Fruit fly (Drosophila melanogaster) whole organism, embryonic: ENCODE measurements around the gene sra.

Experiments
- Ada2b ChIP-seq: fragments of 200-800 bp; sonication (Bioruptor generic); IDR thresholded peaks from 2 replicates; pipeline ENCODE4 v1.3.6; 2022; ENCODE audit warnings: missing biosample characterization, missing genetic modification characterization
- Antp ChIP-seq: fragments of 200-800 bp; sonication (Bioruptor generic); optimal IDR thresholded peaks from 3 replicates; lab custom pipeline; 2016; ENCODE audit warnings: missing biosample characterization, missing genetic modification characterization
- Atf-2 ChIP-seq: fragments of 200-800 bp; sonication (Bioruptor generic); optimal IDR thresholded peaks from 2 replicates; lab custom pipeline; 2016; ENCODE audit warnings: missing biosample characterization, missing genetic modification characterization
- B-H1 ChIP-seq: fragments of 200-800 bp; sonication (Bioruptor generic); IDR thresholded peaks from 3 replicates; pipeline ENCODE4 v1.3.6; 2022; ENCODE audit warnings: missing biosample characterization, missing genetic modification characterization
- CG10565 ChIP-seq: fragments of 200-800 bp; sonication (Bioruptor generic); optimal IDR thresholded peaks from 3 replicates; lab custom pipeline; 2016; ENCODE audit warnings: missing biosample characterization, mild to moderate bottlenecking, missing genetic modification characterization
- CG11560 ChIP-seq: fragments of 200-800 bp; sonication (Bioruptor generic); IDR thresholded peaks from 3 replicates; pipeline ENCODE4 v1.3.6; 2022; ENCODE audit warnings: missing biosample characterization, missing genetic modification characterization
- CG12744 ChIP-seq: fragments of 200-800 bp; sonication (Bioruptor generic); optimal IDR thresholded peaks from 2 replicates; lab custom pipeline; 2016; ENCODE audit warnings: missing biosample characterization, missing genetic modification characterization
- CG13123 ChIP-seq: fragments of 200-800 bp; sonication (Bioruptor generic); optimal IDR thresholded peaks from 2 replicates; lab custom pipeline; 2016; ENCODE audit warnings: missing biosample characterization, missing genetic modification characterization
- CG14014 ChIP-seq: fragments of 200-800 bp; sonication (Bioruptor generic); IDR thresholded peaks from 2 replicates; pipeline ENCODE4 v1.3.6; 2022; ENCODE audit warnings: missing biosample characterization, missing genetic modification characterization
- CG1602 ChIP-seq: fragments of 200-800 bp; sonication (Bioruptor generic); optimal IDR thresholded peaks from 3 replicates; lab custom pipeline; 2016; ENCODE audit warnings: missing biosample characterization, missing genetic modification characterization
- CG17385 ChIP-seq: fragments of 200-800 bp; sonication (Bioruptor generic); optimal IDR thresholded peaks from 3 replicates; lab custom pipeline; 2018; ENCODE audit warnings: missing biosample characterization, mild to moderate bottlenecking, missing genetic modification characterization
- CG1792 ChIP-seq: fragments of 200-800 bp; sonication (Bioruptor generic); optimal IDR thresholded peaks from 2 replicates; lab custom pipeline; 2016; ENCODE audit warnings: missing biosample characterization, missing genetic modification characterization
- CG18262 ChIP-seq: fragments of 200-800 bp; optimal IDR thresholded peaks from 3 replicates; lab custom pipeline; 2019; ENCODE audit warnings: missing biosample characterization, mild to moderate bottlenecking, missing genetic modification characterization, moderate library complexity
- CG2120 ChIP-seq: fragments of 200-800 bp; sonication (Bioruptor generic); optimal IDR thresholded peaks from 3 replicates; lab custom pipeline; 2016; ENCODE audit warnings: missing biosample characterization, missing genetic modification characterization
- CG2712 ChIP-seq: fragments of 200-800 bp; optimal IDR thresholded peaks from 3 replicates; lab custom pipeline; 2019; ENCODE audit warnings: missing biosample characterization, mild to moderate bottlenecking, missing genetic modification characterization, moderate library complexity
- CG2889 ChIP-seq: fragments of 200-800 bp; sonication (Bioruptor generic); IDR thresholded peaks from 3 replicates; pipeline ENCODE4 v1.3.6; 2022; ENCODE audit warnings: missing biosample characterization, missing genetic modification characterization
- CG31224 ChIP-seq: fragments of 200-800 bp; sonication (Bioruptor generic); IDR thresholded peaks from 2 replicates; pipeline ENCODE4 v1.3.6; 2022; ENCODE audit warnings: missing biosample characterization, missing genetic modification characterization
- CG4730 ChIP-seq: fragments of 200-800 bp; sonication (Bioruptor generic); IDR thresholded peaks from 2 replicates; pipeline ENCODE4 v1.3.6; 2022; ENCODE audit warnings: missing biosample characterization, missing genetic modification characterization
- CG5180 ChIP-seq: fragments of 200-800 bp; sonication (Bioruptor generic); optimal IDR thresholded peaks from 3 replicates; lab custom pipeline; 2017; ENCODE audit warnings: missing biosample characterization, missing genetic modification characterization, mild to moderate bottlenecking, moderate library complexity, missing genetic modification reagents
- CG6175 ChIP-seq: fragments of 200-800 bp; sonication (Bioruptor generic); IDR thresholded peaks from 3 replicates; pipeline ENCODE4 v1.3.6; 2022; ENCODE audit warnings: missing biosample characterization, missing genetic modification characterization
- CG8478 ChIP-seq: fragments of >200 bp; optimal IDR thresholded peaks from 2 replicates; lab custom pipeline; 2018
- CHES-1-like ChIP-seq: fragments of 200-800 bp; sonication (Bioruptor generic); optimal IDR thresholded peaks from 2 replicates; lab custom pipeline; 2016; ENCODE audit warnings: missing biosample characterization, missing genetic modification characterization
- Camta ChIP-seq: fragments of 200-800 bp; sonication (Bioruptor generic); optimal IDR thresholded peaks from 2 replicates; lab custom pipeline; 2016; ENCODE audit warnings: missing biosample characterization, missing genetic modification characterization
- E2f1 ChIP-seq: fragments of 200-800 bp; sonication (Bioruptor generic); IDR thresholded peaks from 2 replicates; pipeline ENCODE4 v1.3.6; 2022; ENCODE audit warnings: missing biosample characterization, missing genetic modification characterization
- Eip74EF ChIP-seq, 2 experiments: fragments of 200-800 bp in 1 of 2; fragments of >200 bp in 1 of 2; sonication (Bioruptor generic) in 1 of 2; optimal IDR thresholded peaks; 2 replicates each; lab custom pipeline; 2017 to 2019; ENCODE audit warnings: missing biosample characterization in 2 of 2, missing genetic modification characterization in 2 of 2, mild to moderate bottlenecking in 1 of 2, moderate library complexity in 1 of 2
- Ets97D ChIP-seq: fragments of 200-800 bp; sonication (Bioruptor generic); optimal IDR thresholded peaks from 3 replicates; lab custom pipeline; 2016; ENCODE audit warnings: missing biosample characterization, missing genetic modification characterization
- Fer2 ChIP-seq: fragments of 200-800 bp; sonication (Bioruptor generic); optimal IDR thresholded peaks from 2 replicates; lab custom pipeline; 2018; ENCODE audit warnings: missing biosample characterization, mild to moderate bottlenecking, missing genetic modification characterization, moderate library complexity
- GATAe ChIP-seq: fragments of 200-800 bp; sonication (Bioruptor generic); conservative IDR thresholded peaks from 2 replicates; pipeline ENCODE4 v1.3.6; 2022; ENCODE audit warnings: missing biosample characterization, missing genetic modification characterization
- Hr78 ChIP-seq, 2 experiments: fragments of 200-800 bp in 1 of 2; fragments of >200 bp in 1 of 2; sonication (Bioruptor generic) in 1 of 2; optimal IDR thresholded peaks; 2 replicates each; lab custom pipeline; 2017 to 2019; ENCODE audit warnings: missing biosample characterization in 2 of 2, missing genetic modification characterization in 2 of 2, mild to moderate bottlenecking in 1 of 2, moderate library complexity in 1 of 2
- Max ChIP-seq: fragments of 200-800 bp; sonication (Bioruptor generic); optimal IDR thresholded peaks from 2 replicates; lab custom pipeline; 2016; ENCODE audit warnings: missing biosample characterization, mild to moderate bottlenecking, missing genetic modification characterization
- Nf-YC ChIP-seq: fragments of 200-800 bp; optimal IDR thresholded peaks from 3 replicates; lab custom pipeline; 2019; ENCODE audit warnings: missing biosample characterization, mild to moderate bottlenecking, missing genetic modification characterization, moderate library complexity
- NfI ChIP-seq: fragments of 200-800 bp; sonication (Bioruptor generic); optimal IDR thresholded peaks from 3 replicates; lab custom pipeline; 2018; ENCODE audit warnings: missing biosample characterization, mild to moderate bottlenecking, missing genetic modification characterization, moderate library complexity
- Pdp1 ChIP-seq, 2 experiments: fragments of 200-800 bp; sonication (Bioruptor generic); optimal IDR thresholded peaks; 3 replicates each; lab custom pipeline; 2016; ENCODE audit warnings: missing biosample characterization in 2 of 2, missing genetic modification characterization in 2 of 2, mild to moderate bottlenecking in 1 of 2, moderate library complexity in 1 of 2
- Six4 ChIP-seq: fragments of 200-800 bp; sonication (Bioruptor generic); optimal IDR thresholded peaks from 2 replicates; lab custom pipeline; 2016; ENCODE audit warnings: missing biosample characterization, missing genetic modification characterization
- aop ChIP-seq: fragments of 200-800 bp; sonication (Bioruptor generic); IDR thresholded peaks from 2 replicates; pipeline ENCODE4 v1.3.6; 2022; ENCODE audit warnings: missing biosample characterization, missing genetic modification characterization
- ase ChIP-seq: fragments of 200-800 bp; sonication (Bioruptor generic); IDR thresholded peaks from 3 replicates; pipeline ENCODE4 v1.3.6; 2022; ENCODE audit warnings: missing biosample characterization, missing genetic modification characterization
- ash1 ChIP-seq: fragments of 200-800 bp; sonication (Bioruptor generic); optimal IDR thresholded peaks from 2 replicates; lab custom pipeline; 2018; ENCODE audit warnings: missing biosample characterization, mild to moderate bottlenecking, missing genetic modification characterization
- cas ChIP-seq: fragments of 200-800 bp; sonication (Bioruptor generic); IDR thresholded peaks from 2 replicates; pipeline ENCODE4 v1.3.6; 2022; ENCODE audit warnings: missing biosample characterization, missing genetic modification characterization
- eyg ChIP-seq: fragments of 200-800 bp; sonication (Bioruptor generic); optimal IDR thresholded peaks from 3 replicates; lab custom pipeline; 2016; ENCODE audit warnings: missing biosample characterization, missing genetic modification characterization
- ftz-f1 ChIP-seq: fragments of 200-800 bp; sonication (Bioruptor generic); optimal IDR thresholded peaks from 2 replicates; lab custom pipeline; 2016; ENCODE audit warnings: missing biosample characterization, missing genetic modification characterization
- gcm2 ChIP-seq: fragments of 200-800 bp; sonication (Bioruptor generic); optimal IDR thresholded peaks from 2 replicates; lab custom pipeline; 2016; ENCODE audit warnings: missing biosample characterization, missing genetic modification characterization
- jing ChIP-seq: fragments of 200-800 bp; sonication (Bioruptor generic); optimal IDR thresholded peaks from 2 replicates; lab custom pipeline; 2018; ENCODE audit warnings: missing biosample characterization, mild to moderate bottlenecking, missing genetic modification characterization
- klu ChIP-seq: fragments of 200-800 bp; sonication (Bioruptor generic); IDR thresholded peaks from 2 replicates; pipeline ENCODE4 v1.3.6; 2022; ENCODE audit warnings: missing biosample characterization, missing genetic modification characterization
- lab ChIP-seq: fragments of 200-800 bp; sonication (Bioruptor generic); optimal IDR thresholded peaks from 3 replicates; lab custom pipeline; 2017; ENCODE audit warnings: missing biosample characterization, missing genetic modification characterization, mild to moderate bottlenecking, moderate library complexity, missing genetic modification reagents
- lov ChIP-seq, 2 experiments: fragments of 200-800 bp in 1 of 2; fragments of >200 bp in 1 of 2; sonication (Bioruptor generic) in 1 of 2; IDR thresholded peaks in 1 of 2; optimal IDR thresholded peaks in 1 of 2; 2 replicates in 1 of 2; 3 replicates in 1 of 2; pipeline versions ENCODE4 v1.3.6 to Lab custom; 2017 to 2022; ENCODE audit warnings: missing biosample characterization in 1 of 2, missing genetic modification characterization in 1 of 2
- mirr ChIP-seq: fragments of 200-800 bp; sonication (Bioruptor generic); optimal IDR thresholded peaks from 3 replicates; lab custom pipeline; 2018; ENCODE audit warnings: missing biosample characterization, mild to moderate bottlenecking, missing genetic modification characterization
- org-1 ChIP-seq: fragments of 200-800 bp; sonication (Bioruptor generic); optimal IDR thresholded peaks from 2 replicates; lab custom pipeline; 2017; ENCODE audit warnings: missing biosample characterization, missing genetic modification characterization
- p53 ChIP-seq: fragments of 200-800 bp; sonication (Bioruptor generic); optimal IDR thresholded peaks from 2 replicates; lab custom pipeline; 2016; ENCODE audit warnings: missing biosample characterization, missing genetic modification characterization
- sd ChIP-seq: fragments of 200-800 bp; sonication (Bioruptor generic); optimal IDR thresholded peaks from 3 replicates; lab custom pipeline; 2018; ENCODE audit warnings: missing biosample characterization, mild to moderate bottlenecking, missing genetic modification characterization, moderate library complexity
- slou ChIP-seq: fragments of 200-800 bp; sonication (Bioruptor generic); optimal IDR thresholded peaks from 3 replicates; lab custom pipeline; 2016; ENCODE audit warnings: missing biosample characterization, missing genetic modification characterization
- tgo ChIP-seq: fragments of 200-800 bp; sonication (Bioruptor generic); IDR thresholded peaks from 3 replicates; pipeline ENCODE4 v1.3.6; 2022; ENCODE audit warnings: missing biosample characterization, missing genetic modification characterization
- unc-4 ChIP-seq: fragments of 200-800 bp; sonication (Bioruptor generic); IDR thresholded peaks from 2 replicates; pipeline ENCODE4 v1.3.6; 2022; ENCODE audit warnings: missing biosample characterization, missing genetic modification characterization; ENCODE audit not compliant: partially characterized antibody

sra gene

dm6 chr3R:16234298-16234697 lies 47.5 kb downstream of the sra start (continued):
- TF ChIP-seq Antp (no peak), CG31224 (no peak), ftz-f1 (peak; percentile 82), tgo (GFP tag; lab: Robert Waterston, UW) (no peak), CG18262 (tag; lab: Kevin White, UChicago) (no peak), p53 (no peak), CG4730 (GFP tag; lab: Robert Waterston, UW) (no peak), org-1 (GFP tag; lab: Kevin White, UChicago) (no peak), CG11560 (no peak), lov (optimal IDR thresholded peaks at IDR 0.05; lab: Kevin White, UChicago) (no peak), lov (GFP tag; IDR thresholded peaks at IDR 0.05; lab: Robert Waterston, UW) (no peak), E2f1 (no peak), CG12744 (GFP tag; lab: Kevin White, UChicago) (no peak), Ets97D (GFP tag; lab: Kevin White, UChicago) (no peak), CG14014 (GFP tag; lab: Robert Waterston, UW) (no peak), jing (GFP tag; lab: Kevin White, UChicago) (no peak), CG10565 (GFP tag; lab: Kevin White, UChicago) (no peak), CHES-1-like (GFP tag; lab: Kevin White, UChicago) (peak; percentile 30), lab (GFP tag; lab: Kevin White, UChicago) (no peak), Eip74EF (GFP tag; optimal IDR thresholded peaks at IDR 0.05; lab: Kevin White, UChicago) (no peak), B-H1 (GFP tag; lab: Robert Waterston, UW) (no peak), CG2712 (tag; lab: Kevin White, UChicago) (no peak), CG13123 (GFP tag; lab: Kevin White, UChicago) (no peak), CG8478 (lab: Kevin White, UChicago) (no peak), sd (tag; lab: Kevin White, UChicago) (peak; percentile 52), CG1792 (no peak), unc-4 (no peak), gcm2 (GFP tag; lab: Kevin White, UChicago) (no peak), Camta (GFP tag; lab: Kevin White, UChicago) (no peak), slou (GFP tag; lab: Kevin White, UChicago) (no peak), mirr (GFP tag; lab: Kevin White, UChicago) (no peak), Fer2 (tag; lab: Kevin White, UChicago) (no peak), ase (GFP tag; lab: Robert Waterston, UW) (no peak), aop (GFP tag; lab: Robert Waterston, UW) (no peak), CG5180 (GFP tag; lab: Kevin White, UChicago) (peak; percentile 2), Max (GFP tag; lab: Kevin White, UChicago) (no peak), cas (GFP tag; lab: Robert Waterston, UW) (no peak), ash1 (GFP tag; lab: Kevin White, UChicago) (no peak), GATAe (GFP tag; lab: Robert Waterston, UW) (no peak), Pdp1 (GFP tag; optimal IDR thresholded peaks at IDR 0.05; lab: Kevin White, UChicago) (no peak), Hr78 (GFP tag; optimal IDR thresholded peaks at IDR 0.05; lab: Kevin White, UChicago) (no peak), klu (GFP tag; lab: Robert Waterston, UW) (no peak), Six4 (GFP tag; lab: Kevin White, UChicago) (no peak), CG17385 (no peak), Ada2b (GFP tag; lab: Robert Waterston, UW) (no peak), eyg (GFP tag; lab: Kevin White, UChicago) (no peak), CG2889 (GFP tag; lab: Robert Waterston, UW) (no peak), CG2120 (GFP tag; lab: Kevin White, UChicago) (peak; percentile 1), CG1602 (GFP tag; lab: Kevin White, UChicago) (no peak), Atf-2 (no peak), CG6175 (GFP tag; lab: Robert Waterston, UW) (no peak), NfI (no peak), Nf-YC (tag; lab: Kevin White, UChicago) (no peak)
